Fruit fly (Drosophila melanogaster) whole organism, embryonic: Measurements from ENCODE around the gene CG42240.

Source experiments
- Aef1 ChIP-seq: fragments of 200-800 bp; sonication (Bioruptor generic); IDR thresholded peaks from 3 replicates; pipeline ENCODE4 v1.3.6; 2022; ENCODE audit warnings: missing biosample characterization, missing genetic modification characterization
- Atf3 ChIP-seq: fragments of 200-800 bp; sonication (Bioruptor generic); optimal IDR thresholded peaks from 3 replicates; lab custom pipeline; 2016; ENCODE audit warnings: missing biosample characterization, missing genetic modification characterization
- Awh ChIP-seq: fragments of 200-800 bp; sonication (Bioruptor generic); IDR thresholded peaks from 2 replicates; pipeline ENCODE4, ENCODE4 v1.3.6; 2022; ENCODE audit warnings: missing biosample characterization, missing genetic modification characterization
- CG10147 ChIP-seq: fragments of 200-800 bp; sonication (Bioruptor generic); optimal IDR thresholded peaks from 2 replicates; lab custom pipeline; 2019; ENCODE audit warnings: missing biosample characterization, mild to moderate bottlenecking, missing genetic modification characterization, moderate library complexity
- CG10979 ChIP-seq: fragments of 200-800 bp; sonication (Bioruptor generic); optimal IDR thresholded peaks from 2 replicates; lab custom pipeline; 2018; ENCODE audit warnings: missing biosample characterization, mild to moderate bottlenecking, missing genetic modification characterization, moderate library complexity
- CG12219 ChIP-seq: fragments of 200-800 bp; sonication (Bioruptor generic); optimal IDR thresholded peaks from 3 replicates; lab custom pipeline; 2018; ENCODE audit warnings: missing biosample characterization, mild to moderate bottlenecking, missing genetic modification characterization
- CG12299 ChIP-seq: fragments of 200-800 bp; sonication (Bioruptor generic); optimal IDR thresholded peaks from 2 replicates; lab custom pipeline; 2018; ENCODE audit warnings: missing biosample characterization, mild to moderate bottlenecking, missing genetic modification characterization
- CG12769 ChIP-seq: fragments of 200-800 bp; sonication (Bioruptor generic); optimal IDR thresholded peaks from 2 replicates; lab custom pipeline; 2019; ENCODE audit warnings: missing biosample characterization, mild to moderate bottlenecking, missing genetic modification characterization, moderate library complexity
- CG13287 ChIP-seq: fragments of 200-800 bp; sonication (Bioruptor generic); IDR thresholded peaks from 2 replicates; pipeline ENCODE4 v1.3.6; 2022; ENCODE audit warnings: missing biosample characterization, missing genetic modification characterization; ENCODE audit not compliant: partially characterized antibody
- CG14667 ChIP-seq: fragments of 200-800 bp; sonication (Bioruptor generic); IDR thresholded peaks from 2 replicates; pipeline ENCODE4 v1.3.6; 2022; ENCODE audit warnings: missing biosample characterization, missing genetic modification characterization
- CG15011 ChIP-seq: fragments of 200-800 bp; sonication (Bioruptor generic); optimal IDR thresholded peaks from 3 replicates; lab custom pipeline; 2018; ENCODE audit warnings: missing biosample characterization, mild to moderate bottlenecking, missing genetic modification characterization
- CG15479 ChIP-seq: fragments of 200-800 bp; sonication (Bioruptor generic); optimal IDR thresholded peaks from 3 replicates; lab custom pipeline; 2019; ENCODE audit warnings: missing biosample characterization, mild to moderate bottlenecking, missing genetic modification characterization, moderate library complexity
- CG15696 ChIP-seq: fragments of 200-800 bp; sonication (Bioruptor generic); optimal IDR thresholded peaks from 2 replicates; lab custom pipeline; 2019; ENCODE audit warnings: missing biosample characterization, mild to moderate bottlenecking, missing genetic modification characterization, moderate library complexity
- CG1603 ChIP-seq: fragments of 200-800 bp; sonication (Bioruptor generic); optimal IDR thresholded peaks from 2 replicates; lab custom pipeline; 2019; ENCODE audit warnings: missing biosample characterization, mild to moderate bottlenecking, missing genetic modification characterization, moderate library complexity
- CG17361 ChIP-seq: fragments of 200-800 bp; sonication (Bioruptor generic); IDR thresholded peaks from 3 replicates; pipeline ENCODE4 v1.3.6; 2022; ENCODE audit warnings: missing biosample characterization, missing genetic modification characterization
- CG2120 ChIP-seq: fragments of 200-800 bp; sonication (Bioruptor generic); optimal IDR thresholded peaks from 3 replicates; lab custom pipeline; 2016; ENCODE audit warnings: missing biosample characterization, missing genetic modification characterization
- CG2712 ChIP-seq: fragments of 200-800 bp; optimal IDR thresholded peaks from 3 replicates; lab custom pipeline; 2019; ENCODE audit warnings: missing biosample characterization, mild to moderate bottlenecking, missing genetic modification characterization, moderate library complexity
- CG2889 ChIP-seq: fragments of 200-800 bp; sonication (Bioruptor generic); IDR thresholded peaks from 3 replicates; pipeline ENCODE4 v1.3.6; 2022; ENCODE audit warnings: missing biosample characterization, missing genetic modification characterization
- CG34224 ChIP-seq: fragments of 200-800 bp; sonication (Bioruptor generic); IDR thresholded peaks from 3 replicates; pipeline ENCODE4 v1.3.6; 2022; ENCODE audit warnings: missing biosample characterization, missing genetic modification characterization; ENCODE audit not compliant: partially characterized antibody
- CG34422 ChIP-seq: fragments of 200-800 bp; sonication (Bioruptor generic); IDR thresholded peaks from 3 replicates; pipeline ENCODE4 v1.3.6; 2022; ENCODE audit warnings: missing biosample characterization, missing genetic modification characterization
- CG4617 ChIP-seq: fragments of 200-800 bp; sonication (Bioruptor generic); optimal IDR thresholded peaks from 3 replicates; lab custom pipeline; 2016; ENCODE audit warnings: missing biosample characterization, missing genetic modification characterization, borderline replicate concordance
- CG5953 ChIP-seq: fragments of 200-800 bp; sonication (Bioruptor generic); IDR thresholded peaks from 2 replicates; pipeline ENCODE4 v1.3.6; 2022; ENCODE audit warnings: missing biosample characterization, missing genetic modification characterization
- CG9876 ChIP-seq: fragments of 200-800 bp; sonication (Bioruptor generic); optimal IDR thresholded peaks from 2 replicates; lab custom pipeline; 2016; ENCODE audit warnings: missing biosample characterization, missing genetic modification characterization
- CG9932 ChIP-seq: fragments of 200-800 bp; sonication (Bioruptor generic); IDR thresholded peaks from 2 replicates; pipeline ENCODE4 v1.3.6; 2022; ENCODE audit warnings: missing biosample characterization, missing genetic modification characterization
- CoRest ChIP-seq: fragments of 200-800 bp; sonication (Bioruptor generic); optimal IDR thresholded peaks from 3 replicates; lab custom pipeline; 2018; ENCODE audit warnings: missing biosample characterization, mild to moderate bottlenecking, missing genetic modification characterization, moderate library complexity
- Dip2 ChIP-seq: fragments of 200-800 bp; sonication (Bioruptor generic); IDR thresholded peaks from 2 replicates; pipeline ENCODE4 v1.3.6; 2022; ENCODE audit warnings: missing biosample characterization, missing genetic modification characterization
- Poxn ChIP-seq: fragments of 200-800 bp; sonication (Bioruptor generic); IDR thresholded peaks from 2 replicates; pipeline ENCODE4 v1.3.6; 2022; ENCODE audit warnings: missing biosample characterization, missing genetic modification characterization
- Ravus ChIP-seq: fragments of 200-800 bp; sonication (Bioruptor generic); IDR thresholded peaks from 2 replicates; pipeline ENCODE4 v1.3.6; 2022; ENCODE audit warnings: missing biosample characterization, missing genetic modification characterization
- Six4 ChIP-seq: fragments of 200-800 bp; sonication (Bioruptor generic); optimal IDR thresholded peaks from 2 replicates; lab custom pipeline; 2016; ENCODE audit warnings: missing biosample characterization, missing genetic modification characterization
- Spps ChIP-seq: fragments of 200-800 bp; sonication (Bioruptor generic); optimal IDR thresholded peaks from 2 replicates; lab custom pipeline; 2018; ENCODE audit warnings: missing biosample characterization, mild to moderate bottlenecking, missing genetic modification characterization
- Sry-β ChIP-seq: fragments of 200-800 bp; sonication (Bioruptor generic); optimal IDR thresholded peaks from 2 replicates; lab custom pipeline; 2018; ENCODE audit warnings: missing biosample characterization, mild to moderate bottlenecking, missing genetic modification characterization, moderate library complexity
- Taf1 ChIP-seq: fragments of 200-800 bp; sonication (Bioruptor generic); IDR thresholded peaks from 2 replicates; pipeline ENCODE4 v1.3.6; 2022; ENCODE audit warnings: missing biosample characterization, missing genetic modification characterization
- Xrp1 ChIP-seq: fragments of 200-800 bp; sonication (Bioruptor generic); IDR thresholded peaks from 2 replicates; pipeline ENCODE4 v1.3.6; 2022; ENCODE audit warnings: missing biosample characterization, missing genetic modification characterization
- bcd ChIP-seq: fragments of 200-800 bp; sonication (Bioruptor generic); optimal IDR thresholded peaks from 2 replicates; lab custom pipeline; 2017; ENCODE audit warnings: missing biosample characterization, mild to moderate bottlenecking, missing genetic modification characterization
- cg ChIP-seq: fragments of 200-800 bp; sonication (Bioruptor generic); optimal IDR thresholded peaks from 3 replicates; lab custom pipeline; 2019; ENCODE audit warnings: missing biosample characterization, mild to moderate bottlenecking, missing genetic modification characterization, moderate library complexity
- cwo ChIP-seq: fragments of 200-800 bp; sonication (Bioruptor generic); optimal IDR thresholded peaks from 3 replicates; lab custom pipeline; 2017; ENCODE audit warnings: missing biosample characterization, missing genetic modification characterization, mild to moderate bottlenecking, moderate library complexity, missing genetic modification reagents
- emc ChIP-seq: fragments of 200-800 bp; sonication (Bioruptor generic); optimal IDR thresholded peaks from 2 replicates; lab custom pipeline; 2016; ENCODE audit warnings: missing biosample characterization, missing genetic modification characterization
- esg ChIP-seq: fragments of 200-800 bp; sonication (Bioruptor generic); conservative IDR thresholded peaks from 2 replicates; pipeline ENCODE4 v1.3.6; 2022; ENCODE audit warnings: missing biosample characterization, missing genetic modification characterization
- fd96Cb ChIP-seq: fragments of 200-800 bp; sonication (Bioruptor generic); optimal IDR thresholded peaks from 2 replicates; lab custom pipeline; 2018; ENCODE audit warnings: missing biosample characterization, mild to moderate bottlenecking, missing genetic modification characterization, moderate library complexity
- gfzf ChIP-seq: fragments of 200-800 bp; sonication (Bioruptor generic); optimal IDR thresholded peaks from 2 replicates; lab custom pipeline; 2016; ENCODE audit warnings: missing biosample characterization, mild to moderate bottlenecking, missing genetic modification characterization, moderate library complexity
- ind ChIP-seq: fragments of 200-800 bp; sonication (Bioruptor generic); optimal IDR thresholded peaks from 3 replicates; lab custom pipeline; 2016; ENCODE audit warnings: missing biosample characterization, missing genetic modification characterization
- kah ChIP-seq: fragments of 200-800 bp; sonication (Bioruptor generic); optimal IDR thresholded peaks from 2 replicates; lab custom pipeline; 2018; ENCODE audit warnings: missing biosample characterization, mild to moderate bottlenecking, missing genetic modification characterization
- pfk ChIP-seq: fragments of 200-800 bp; sonication (Bioruptor generic); optimal IDR thresholded peaks from 2 replicates; lab custom pipeline; 2018; ENCODE audit warnings: missing biosample characterization, mild to moderate bottlenecking, missing genetic modification characterization, moderate library complexity
- pho ChIP-seq: fragments of 200-800 bp; sonication (Bioruptor generic); optimal IDR thresholded peaks from 2 replicates; lab custom pipeline; 2016; ENCODE audit warnings: missing biosample characterization, missing genetic modification characterization
- prd ChIP-seq, 3 experiments: fragments of >200 bp in 2 of 3; fragments of 200-800 bp in 1 of 3; sonication (Bioruptor generic) in 1 of 3; optimal IDR thresholded peaks in 2 of 3; IDR thresholded peaks in 1 of 3; 2 replicates in 2 of 3; 3 replicates in 1 of 3; pipeline versions ENCODE4 v1.3.6 to Lab custom; 2017 to 2022; ENCODE audit warnings: missing biosample characterization in 1 of 3, missing genetic modification characterization in 1 of 3
- repo ChIP-seq: fragments of 200-800 bp; sonication (Bioruptor generic); optimal IDR thresholded peaks from 2 replicates; lab custom pipeline; 2016; ENCODE audit warnings: missing biosample characterization, missing genetic modification characterization
- row ChIP-seq: fragments of 200-800 bp; sonication (Bioruptor generic); IDR thresholded peaks from 3 replicates; pipeline ENCODE4 v1.3.6; 2022; ENCODE audit warnings: missing biosample characterization, missing genetic modification characterization
- run ChIP-seq: fragments of 200-800 bp; sonication (Bioruptor generic); optimal IDR thresholded peaks from 3 replicates; lab custom pipeline; 2018; ENCODE audit warnings: missing biosample characterization, mild to moderate bottlenecking, missing genetic modification characterization
- tin ChIP-seq: fragments of 200-800 bp; sonication (Bioruptor generic); optimal IDR thresholded peaks from 3 replicates; lab custom pipeline; 2016; ENCODE audit warnings: missing biosample characterization, missing genetic modification characterization
- toy ChIP-seq: fragments of 200-800 bp; sonication (Bioruptor generic); IDR thresholded peaks from 2 replicates; pipeline ENCODE4 v1.3.6; 2022; ENCODE audit warnings: missing biosample characterization, missing genetic modification characterization
- zen ChIP-seq: fragments of 200-800 bp; sonication (Bioruptor generic); optimal IDR thresholded peaks from 3 replicates; lab custom pipeline; 2018; ENCODE audit warnings: missing biosample characterization, mild to moderate bottlenecking, missing genetic modification characterization, moderate library complexity

The CG42240 gene

DNA sequence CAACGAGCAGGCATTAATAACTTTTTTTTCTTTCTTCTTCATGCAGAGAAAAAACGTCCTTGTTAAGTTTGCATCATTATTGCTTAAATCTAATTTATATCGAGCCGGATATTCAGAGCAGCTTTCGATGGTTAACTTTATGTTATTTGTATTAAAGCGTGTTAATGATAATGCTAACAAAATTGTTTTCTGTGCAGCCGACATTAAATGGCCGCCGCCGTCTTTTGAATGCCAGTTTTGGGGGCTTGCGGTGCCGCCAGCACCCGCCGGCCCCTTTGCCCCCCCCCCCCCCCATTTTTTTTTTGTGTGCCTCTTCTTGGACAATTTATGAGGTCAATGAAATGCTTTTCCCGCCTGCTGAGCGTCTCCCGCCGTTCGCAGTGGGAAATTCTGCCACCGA lies 19.1 kb upstream of the CG42240 start (continued):
- no peak for TF ChIP-seq cg (GFP tag; lab: Kevin White, UChicago)
- no peak for TF ChIP-seq kah (GFP tag; lab: Kevin White, UChicago)
- peak; percentile 5 for TF ChIP-seq bcd (GFP tag; lab: Kevin White, UChicago)
- TF ChIP-seq CG15696 (tag; lab: Kevin White, UChicago): no peak
- TF ChIP-seq row (GFP tag; lab: Robert Waterston, UW): peak; percentile 54
- no peak for TF ChIP-seq CG15011 (GFP tag; lab: Kevin White, UChicago)
- TF ChIP-seq CG34224 (GFP tag; lab: Robert Waterston, UW): no peak
- TF ChIP-seq CG34422: no peak
- no peak for TF ChIP-seq zen (tag; lab: Kevin White, UChicago)
- peak; percentile 22 for TF ChIP-seq ind (GFP tag; lab: Kevin White, UChicago)
- TF ChIP-seq prd (optimal IDR thresholded peaks at IDR 0.05; lab: Kevin White, UChicago): no peak
- TF ChIP-seq prd (GFP tag; IDR thresholded peaks at IDR 0.05; lab: Robert Waterston, UW): peak; percentile 26; the same call in 1 of the 3 replicates
- TF ChIP-seq Poxn: no peak
- no peak for TF ChIP-seq Six4 (GFP tag; lab: Kevin White, UChicago)
- TF ChIP-seq pfk (GFP tag; lab: Kevin White, UChicago): no peak
- no peak for TF ChIP-seq Spps
- peak; percentile 15; the same call in 1 of the 3 replicates for TF ChIP-seq Aef1 (GFP tag; lab: Robert Waterston, UW)
- TF ChIP-seq CG9932 (GFP tag; lab: Robert Waterston, UW): no peak
- TF ChIP-seq CG4617 (GFP tag; lab: Kevin White, UChicago): no peak
- peak; percentile 13 for TF ChIP-seq CG10147 (GFP tag; lab: Kevin White, UChicago)
- no peak for TF ChIP-seq Dip2 (GFP tag; lab: Robert Waterston, UW)
- TF ChIP-seq CG12219: no peak
- TF ChIP-seq emc (GFP tag; lab: Kevin White, UChicago): no peak
- no peak for TF ChIP-seq pho (GFP tag; lab: Kevin White, UChicago)
- TF ChIP-seq CG15479: no peak
- TF ChIP-seq CG2712 (tag; lab: Kevin White, UChicago): peak; percentile 9
- no peak for TF ChIP-seq Awh (GFP tag; lab: Robert Waterston, UW)
- no peak for TF ChIP-seq run (tag; lab: Kevin White, UChicago)
- TF ChIP-seq CG2889: no peak
- TF ChIP-seq Atf3 (GFP tag; lab: Kevin White, UChicago): no peak
- TF ChIP-seq toy (GFP tag; lab: Robert Waterston, UW): no peak
- TF ChIP-seq gfzf (GFP tag; lab: Kevin White, UChicago): no peak
- TF ChIP-seq CG2120 (GFP tag; lab: Kevin White, UChicago): peak; percentile 35
- no peak for TF ChIP-seq Taf1 (GFP tag; lab: Robert Waterston, UW)
- TF ChIP-seq CG17361 (GFP tag; lab: Robert Waterston, UW): 0 out of 3 replicates have a peak, but pooled peaks have one; percentile 22
- TF ChIP-seq CG10979 (tag; lab: Kevin White, UChicago): no peak
- no peak for TF ChIP-seq CG12299 (tag; lab: Kevin White, UChicago)
- TF ChIP-seq CG14667 (GFP tag; lab: Robert Waterston, UW): no peak
- peak; percentile 22 for TF ChIP-seq fd96Cb
- no peak for TF ChIP-seq esg (GFP tag; lab: Robert Waterston, UW)
- no peak for TF ChIP-seq tin (GFP tag; lab: Kevin White, UChicago)
- TF ChIP-seq CG9876 (GFP tag; lab: Kevin White, UChicago): no peak
- TF ChIP-seq CoRest (tag; lab: Kevin White, UChicago): no peak
- 0 out of 2 replicates have a peak, but pooled peaks have one; percentile 28 for TF ChIP-seq Xrp1 (GFP tag; lab: Robert Waterston, UW)
- TF ChIP-seq repo (GFP tag; lab: Kevin White, UChicago): no peak
- peak; percentile 3 for TF ChIP-seq CG1603
- TF ChIP-seq Sry-β (GFP tag; lab: Kevin White, UChicago): no peak
- TF ChIP-seq cwo (GFP tag; lab: Kevin White, UChicago): no peak
- TF ChIP-seq CG5953 (GFP tag; lab: Robert Waterston, UW): no peak
- TF ChIP-seq Ravus (GFP tag; lab: Robert Waterston, UW): no peak
- no peak for TF ChIP-seq CG13287 (GFP tag; lab: Robert Waterston, UW)
- no peak for TF ChIP-seq CG12769 (tag; lab: Kevin White, UChicago)
